Worm (Caenorhabditis elegans): ENCODE data around the gene idpp-16.

idpp-16 gene

DNA sequence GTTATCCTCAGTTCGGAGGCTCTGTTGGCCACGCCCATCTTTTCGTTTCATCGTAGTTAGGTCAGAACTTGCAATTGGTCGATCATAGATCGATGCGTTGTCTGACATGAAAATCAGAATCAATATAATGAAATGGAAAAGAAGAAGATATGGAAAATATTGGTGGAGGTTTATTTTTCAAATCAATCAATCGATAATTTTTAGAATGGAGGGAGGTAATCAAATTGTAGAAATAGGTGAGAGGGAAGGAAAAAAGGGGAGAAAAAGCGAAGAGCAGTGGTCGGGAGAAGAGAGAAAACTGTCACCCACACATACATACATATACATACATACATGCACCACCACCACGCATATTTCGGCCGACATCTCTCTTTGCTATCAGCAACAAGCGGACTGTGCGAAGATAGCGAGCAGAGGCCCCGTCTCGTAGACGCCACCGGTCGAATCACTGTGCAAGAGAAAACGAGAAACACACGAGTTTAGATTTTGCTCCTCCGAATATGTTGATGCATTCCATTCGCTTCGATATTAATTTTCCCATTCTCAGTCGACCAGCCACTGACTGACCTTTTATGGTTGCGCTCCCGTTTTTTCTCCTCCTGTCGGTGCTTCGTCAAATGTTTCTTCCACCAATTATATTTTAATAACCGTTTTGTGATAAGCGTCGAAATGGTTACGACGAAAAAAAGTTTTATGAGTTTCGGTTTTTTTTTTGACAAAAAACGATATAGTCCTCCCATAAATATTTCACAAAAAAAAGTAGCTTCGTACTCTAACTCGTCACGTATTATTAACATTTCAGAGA is 23.1 kb upstream of the idpp-16 start, which contains the start of gene F35B12.10:
F35B12.10 (minus strand) TSS at position 51 of the 805 bp plus-strand sequence.
- TF ChIP-seq elt-2 (tag; optimal IDR thresholded peaks at IDR 0.05), result peak; percentile 92
- no peak for TF ChIP-seq nhr-43 (tag; optimal IDR thresholded peaks at IDR 0.05; ENCODE audit: poor library complexity, severe bottlenecking)
- TF ChIP-seq fkh-10 (GFP tag; optimal IDR thresholded peaks at IDR 0.05), result no peak
- peak; percentile 59 for TF ChIP-seq pqm-1 (tag; optimal IDR thresholded peaks at IDR 0.05)

DNA sequence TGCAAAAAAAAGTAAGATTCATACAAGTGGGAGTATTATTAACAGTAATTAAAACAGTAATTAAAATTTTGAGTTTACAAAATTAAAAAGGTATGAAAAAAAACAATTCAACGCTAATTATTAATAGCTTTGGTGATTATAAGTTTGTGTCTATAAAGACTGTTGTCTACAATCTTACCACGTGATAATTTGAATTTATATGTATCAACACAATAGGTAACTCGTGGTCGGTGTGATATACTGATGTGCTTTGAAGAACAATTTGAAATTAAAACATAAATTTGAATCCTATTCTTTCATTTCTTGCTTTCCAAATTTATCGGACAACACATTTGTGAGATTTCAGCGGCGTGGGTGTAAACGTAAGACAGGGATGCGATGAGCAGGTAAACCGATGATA is 21.5 kb upstream of the idpp-16 start:
- peak; percentile 15 for TF ChIP-seq pha-4 (tag; optimal IDR thresholded peaks at IDR 0.05)
- TF ChIP-seq elt-2 (tag; optimal IDR thresholded peaks at IDR 0.05), result peak; percentile 25
- TF ChIP-seq lin-15B (tag; optimal IDR thresholded peaks at IDR 0.05), result no peak

DNA sequence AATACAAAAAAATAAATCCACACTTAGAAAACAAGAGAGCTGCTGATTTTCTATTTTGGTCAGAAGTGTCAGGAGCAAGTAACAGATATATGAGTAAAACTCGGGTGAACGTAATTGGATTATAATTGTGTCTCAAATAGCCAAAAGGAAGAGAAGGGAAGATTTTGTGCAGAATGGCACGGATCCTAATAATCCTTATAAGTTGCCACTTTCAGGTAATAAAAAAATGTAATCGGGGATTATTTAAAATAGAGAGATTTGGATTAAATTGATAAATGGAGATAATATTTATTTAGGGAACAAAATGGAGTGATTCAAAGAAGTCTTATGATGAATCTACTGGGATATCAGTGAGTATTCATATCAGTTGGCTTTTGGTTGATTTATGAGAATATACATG is 18.6 kb upstream of the idpp-16 start:
- TF ChIP-seq aly-2 (tag; optimal IDR thresholded peaks at IDR 0.05) (no peak), unc-39 (tag; optimal IDR thresholded peaks at IDR 0.05) (no peak), nhr-11 (tag; optimal IDR thresholded peaks at IDR 0.05) (no peak), pha-4 (tag; optimal IDR thresholded peaks at IDR 0.05) (no peak)

DNA sequence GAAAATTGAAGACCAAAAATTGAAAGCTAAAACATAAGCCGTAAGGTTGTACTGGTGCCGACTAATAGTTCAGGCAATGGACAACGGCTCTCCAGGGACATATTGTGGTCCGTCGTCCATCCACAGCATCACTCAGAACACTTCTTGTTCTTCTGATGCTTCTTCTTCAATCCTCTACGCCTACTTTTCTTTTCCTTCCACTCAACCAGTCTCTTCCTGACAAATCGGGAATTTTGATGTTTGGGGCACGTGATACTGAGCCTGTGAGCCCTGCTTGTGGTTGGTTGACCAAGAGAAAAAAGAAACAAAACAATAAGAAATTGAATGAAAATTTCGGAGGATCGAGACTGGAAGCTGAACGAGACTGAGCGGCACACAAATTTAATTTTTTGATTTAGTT is 15.0 kb upstream of the idpp-16 start:
- no peak for TF ChIP-seq ztf-4 (tag; optimal IDR thresholded peaks at IDR 0.05)
- no peak for TF ChIP-seq nhr-28 (tag; optimal IDR thresholded peaks at IDR 0.05)
- TF ChIP-seq nhr-43 (tag; optimal IDR thresholded peaks at IDR 0.05; ENCODE audit: poor library complexity, severe bottlenecking), result no peak
- peak; percentile 25 for TF ChIP-seq lin-39 (tag; optimal IDR thresholded peaks at IDR 0.05)

DNA sequence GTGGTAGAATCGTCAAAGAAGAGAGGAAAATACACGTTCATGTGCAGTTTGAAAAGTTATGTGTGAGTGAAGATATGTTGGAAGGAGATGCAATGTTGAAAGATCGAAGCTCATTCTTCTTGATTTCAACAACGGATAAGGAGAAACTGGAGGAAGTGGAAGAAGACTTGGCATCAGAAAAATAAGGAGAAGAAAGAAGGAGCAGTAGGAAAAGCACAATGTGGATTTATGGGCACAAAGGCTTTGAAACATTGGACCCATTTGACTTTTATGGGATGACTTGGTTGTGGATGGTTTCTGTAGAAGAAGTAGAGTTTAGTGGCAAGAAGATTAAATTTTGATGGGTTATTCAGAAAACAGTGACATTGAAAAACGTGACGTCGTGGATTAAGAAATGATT is 13.8 kb upstream of the idpp-16 start:
- no peak for TF ChIP-seq lsy-12 (tag; optimal IDR thresholded peaks at IDR 0.05)
- TF ChIP-seq ztf-11 (tag; optimal IDR thresholded peaks at IDR 0.05), result no peak
- TF ChIP-seq ceh-28 (tag; optimal IDR thresholded peaks at IDR 0.05), result no peak
- no peak for TF ChIP-seq nhr-12 (tag; optimal IDR thresholded peaks at IDR 0.05)
- TF ChIP-seq nhr-237 (tag; optimal IDR thresholded peaks at IDR 0.05), result no peak
- peak; percentile 65 for TF ChIP-seq egl-5 (tag; optimal IDR thresholded peaks at IDR 0.05)
- TF ChIP-seq nhr-77 (tag; optimal IDR thresholded peaks at IDR 0.05), result no peak
- peak; percentile 14 for TF ChIP-seq elt-1 (tag; optimal IDR thresholded peaks at IDR 0.05)
- no peak for TF ChIP-seq zag-1 (tag; optimal IDR thresholded peaks at IDR 0.05)
- no peak for TF ChIP-seq pqm-1 (tag; optimal IDR thresholded peaks at IDR 0.05)
- no peak for TF ChIP-seq fkh-10 (GFP tag; optimal IDR thresholded peaks at IDR 0.05)
- TF ChIP-seq elt-3 (tag; optimal IDR thresholded peaks at IDR 0.05), result no peak
- TF ChIP-seq mdl-1 (tag; optimal IDR thresholded peaks at IDR 0.05), result no peak
- no peak for TF ChIP-seq ceh-82 (tag; optimal IDR thresholded peaks at IDR 0.05)

DNA sequence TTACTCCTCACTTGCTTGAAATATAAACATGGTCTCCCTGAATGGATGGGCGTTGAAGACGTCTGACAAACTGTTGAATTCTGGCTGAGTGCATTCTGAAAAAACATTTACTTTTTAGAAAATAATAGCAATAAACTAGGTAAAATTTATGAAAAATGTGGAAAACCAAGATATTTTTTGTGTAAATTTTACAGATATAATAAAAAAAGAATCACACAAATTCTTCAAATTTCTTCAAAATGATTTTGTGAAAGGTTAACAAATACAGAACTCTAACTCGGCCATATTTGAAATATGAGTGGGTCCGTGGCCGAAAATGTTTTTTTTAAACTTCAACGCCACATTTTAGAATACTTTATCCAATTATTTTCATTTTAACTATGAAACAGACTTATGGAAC is 11.8 kb upstream of the idpp-16 start, which contains the start of gene glb-15:
glb-15 (minus strand) TSS at position 101 of the 400 bp plus-strand sequence.
- TF ChIP-seq daf-12 (tag; optimal IDR thresholded peaks at IDR 0.05), result no peak
- no peak for TF ChIP-seq ztf-11 (tag; optimal IDR thresholded peaks at IDR 0.05)
- TF ChIP-seq unc-62 (GFP tag; optimal IDR thresholded peaks at IDR 0.05), result no peak
- no peak for TF ChIP-seq fkh-10 (GFP tag; optimal IDR thresholded peaks at IDR 0.05)
- no peak for TF ChIP-seq ztf-4 (tag; optimal IDR thresholded peaks at IDR 0.05)
- no peak for TF ChIP-seq lin-39 (tag; optimal IDR thresholded peaks at IDR 0.05)
- TF ChIP-seq nhr-237 (tag; optimal IDR thresholded peaks at IDR 0.05), result no peak
- no peak for TF ChIP-seq jun-1 (tag; optimal IDR thresholded peaks at IDR 0.05)
- TF ChIP-seq ceh-16 (tag; optimal IDR thresholded peaks at IDR 0.05), result no peak
- no peak for TF ChIP-seq snpc-4 (tag; optimal IDR thresholded peaks at IDR 0.05)
- no peak for TF ChIP-seq aly-2 (tag; optimal IDR thresholded peaks at IDR 0.05)
- no peak for TF ChIP-seq elt-2 (tag; optimal IDR thresholded peaks at IDR 0.05)
- no peak for TF ChIP-seq fos-1 (tag; optimal IDR thresholded peaks at IDR 0.05)
- TF ChIP-seq nhr-67 (tag; optimal IDR thresholded peaks at IDR 0.05), result no peak
- TF ChIP-seq nfya-1 (tag; optimal IDR thresholded peaks at IDR 0.05; ENCODE audit: insufficient read depth), result no peak
- no peak for TF ChIP-seq pqm-1 (tag; optimal IDR thresholded peaks at IDR 0.05)
- TF ChIP-seq nhr-77 (tag; optimal IDR thresholded peaks at IDR 0.05), result no peak
